ENCODE assay signal across 1 fruit fly cellular context in the genomic region with DNA sequence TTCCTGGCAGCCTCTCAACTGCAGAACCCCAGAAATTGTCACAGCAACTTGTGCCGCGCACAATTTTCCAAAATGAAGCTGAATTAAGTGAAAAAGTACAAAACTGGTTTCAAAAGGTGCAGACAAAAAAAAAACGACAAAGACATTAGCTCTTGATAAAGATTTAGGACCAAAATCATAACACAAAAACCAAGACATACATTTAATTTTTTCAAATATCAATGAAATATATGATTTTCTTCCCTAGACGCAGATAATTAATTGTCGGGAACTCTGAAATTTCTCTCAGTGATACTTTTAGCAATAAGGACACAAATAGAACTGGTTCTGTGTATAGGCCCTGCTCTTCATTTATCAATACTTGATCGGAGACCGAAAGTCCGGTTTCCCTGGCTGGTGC.
TF ChIP-seq lines count a peak whose summit lies in the region.

No protein-coding gene starts in this region.

TF ChIP-seq in whole organism, embryonic, 481 proteins besides CTCF, POLR2A, EP300 and RAD21 (continued from another document):
- TF ChIP-seq lilli (GFP tag; optimal IDR thresholded peaks at IDR 0.05; lab: Kevin White, UChicago) (peak; percentile 37), Doc2 (GFP tag; IDR thresholded peaks at IDR 0.05; lab: Robert Waterston, UW) (no peak), Hr3 (GFP tag; optimal IDR thresholded peaks at IDR 0.05; lab: Kevin White, UChicago) (peak; percentile 21), CG4360 (GFP tag; IDR thresholded peaks at IDR 0.05; lab: Robert Waterston, UW) (no peak), dmrt11E (tag; optimal IDR thresholded peaks at IDR 0.05; lab: Kevin White, UChicago) (peak; percentile 91), ci (GFP tag; IDR thresholded peaks at IDR 0.05; lab: Robert Waterston, UW) (peak; percentile 65; the same call in 2 of the 3 replicates), CG6175 (GFP tag; IDR thresholded peaks at IDR 0.05; lab: Robert Waterston, UW) (no peak), Sox102F (GFP tag; optimal IDR thresholded peaks at IDR 0.05; lab: Kevin White, UChicago) (peak; percentile 28), sens (GFP tag; lab: Kevin White, UChicago) (peak; percentile 92), CG13894 (tag; optimal IDR thresholded peaks at IDR 0.05; lab: Kevin White, UChicago) (no peak), H2.0 (GFP tag; IDR thresholded peaks at IDR 0.05; lab: Robert Waterston, UW) (0 out of 2 replicates have a peak, but pooled peaks have one; percentile 12), NFAT (GFP tag; IDR thresholded peaks at IDR 0.05; lab: Robert Waterston, UW) (no peak), CG11695 (GFP tag; IDR thresholded peaks at IDR 0.05; lab: Robert Waterston, UW) (0 out of 3 replicates have a peak, but pooled peaks have one; percentile 29), fd96Cb (tag; optimal IDR thresholded peaks at IDR 0.05; lab: Kevin White, UChicago) (no peak), CG8089 (GFP tag; optimal IDR thresholded peaks at IDR 0.05; lab: Kevin White, UChicago) (peak; percentile 9), CG30431 (GFP tag; optimal IDR thresholded peaks at IDR 0.05; lab: Kevin White, UChicago) (peak; percentile 55), CG10209 (GFP tag; optimal IDR thresholded peaks at IDR 0.05; lab: Kevin White, UChicago) (peak; percentile 19), D19A (tag; optimal IDR thresholded peaks at IDR 0.05; lab: Kevin White, UChicago) (peak; percentile 9)
